Worm (Caenorhabditis elegans) whole organism, mixed stage, embryonic: Measurements from ENCODE around the gene col-150.

Source experiments
- bed-3 ChIP-seq: fragments of 200-800 bp; sonication (Bioruptor generic); optimal IDR thresholded peaks from 3 replicates; lab custom pipeline; 2018; ENCODE audit warnings: mild to moderate bottlenecking, missing genetic modification characterization, moderate library complexity, missing compliant biosample characterization
- blmp-1 ChIP-seq: fragments of 150-350 bp; optimal IDR thresholded peaks from 2 replicates; lab custom pipeline; 2014; ENCODE audit warnings: missing biosample characterization, missing genetic modification characterization
- ceh-39 ChIP-seq: fragments of 150-350 bp; optimal IDR thresholded peaks from 2 replicates; lab custom pipeline; 2014; ENCODE audit warnings: missing biosample characterization, missing genetic modification characterization
- ceh-43 ChIP-seq: fragments of 200-800 bp; sonication (Bioruptor generic); optimal IDR thresholded peaks from 2 replicates; lab custom pipeline; 2018; ENCODE audit warnings: mild to moderate bottlenecking, missing genetic modification characterization, moderate library complexity, missing compliant biosample characterization
- ceh-83 ChIP-seq: fragments of 200-800 bp; sonication (Bioruptor generic); optimal IDR thresholded peaks from 2 replicates; lab custom pipeline; 2018; ENCODE audit warnings: mild to moderate bottlenecking, missing genetic modification characterization, missing compliant biosample characterization
- ces-1 ChIP-seq: fragments of 150-350 bp; optimal IDR thresholded peaks from 2 replicates; lab custom pipeline; 2014; ENCODE audit warnings: missing biosample characterization, missing genetic modification reagents, missing genetic modification characterization
- cnd-1 ChIP-seq: fragments of 200-800 bp; sonication (Bioruptor generic); optimal IDR thresholded peaks from 2 replicates; lab custom pipeline; 2018; ENCODE audit warnings: mild to moderate bottlenecking, missing genetic modification characterization, missing compliant biosample characterization
- drap-1 ChIP-seq: fragments of 200-800 bp; sonication (Bioruptor generic); optimal IDR thresholded peaks from 3 replicates; lab custom pipeline; 2018; ENCODE audit warnings: mild to moderate bottlenecking, missing genetic modification characterization, missing compliant biosample characterization
- elt-1 ChIP-seq: sonication (generic microtip); optimal IDR thresholded peaks from 2 replicates; lab custom pipeline; 2017; ENCODE audit warnings: missing genetic modification characterization, mild to moderate bottlenecking, missing compliant biosample characterization, antibody characterized with exemption, moderate library complexity, borderline replicate concordance; ENCODE audit not compliant: insufficient read depth
- elt-3 ChIP-seq: fragments of 150-350 bp; optimal IDR thresholded peaks from 2 replicates; lab custom pipeline; 2014; ENCODE audit warnings: missing biosample characterization, missing genetic modification characterization
- flh-1 ChIP-seq: fragments of 200-800 bp; sonication (Bioruptor generic); optimal IDR thresholded peaks from 2 replicates; lab custom pipeline; 2018; ENCODE audit warnings: mild to moderate bottlenecking, missing genetic modification characterization, moderate library complexity, missing compliant biosample characterization
- ham-2 ChIP-seq: fragments of 200-800 bp; sonication (Bioruptor generic); optimal IDR thresholded peaks from 2 replicates; lab custom pipeline; 2018; ENCODE audit warnings: mild to moderate bottlenecking, missing genetic modification characterization, missing compliant biosample characterization
- lin-13 ChIP-seq: fragments of 150-350 bp; optimal IDR thresholded peaks from 2 replicates; lab custom pipeline; 2014; ENCODE audit warnings: missing biosample characterization, missing genetic modification characterization
- lin-32 ChIP-seq: fragments of 200-800 bp; sonication (Bioruptor generic); optimal IDR thresholded peaks from 2 replicates; lab custom pipeline; 2018; ENCODE audit warnings: mild to moderate bottlenecking, missing genetic modification characterization, missing compliant biosample characterization
- lsy-2 ChIP-seq: fragments of 150-350 bp; optimal IDR thresholded peaks from 2 replicates; lab custom pipeline; 2014; ENCODE audit warnings: missing biosample characterization, missing genetic modification characterization
- mab-5 ChIP-seq: fragments of 150-350 bp; optimal IDR thresholded peaks from 2 replicates; lab custom pipeline; 2014; ENCODE audit warnings: missing biosample characterization, missing genetic modification characterization
- mep-1 ChIP-seq: fragments of 150-350 bp; optimal IDR thresholded peaks from 2 replicates; lab custom pipeline; 2017; ENCODE audit warnings: missing biosample characterization, missing genetic modification reagents, missing genetic modification characterization, inconsistent platforms
- mls-2 ChIP-seq: sonication (generic microtip); optimal IDR thresholded peaks from 2 replicates; lab custom pipeline; 2016; ENCODE audit warnings: mild to moderate bottlenecking, missing genetic modification characterization, moderate library complexity, missing compliant biosample characterization
- nhr-12 ChIP-seq: fragments of 150-350 bp; optimal IDR thresholded peaks from 2 replicates; lab custom pipeline; 2014; ENCODE audit warnings: missing biosample characterization, missing genetic modification characterization
- nhr-2 ChIP-seq: fragments of 150-350 bp; optimal IDR thresholded peaks from 2 replicates; lab custom pipeline; 2014; ENCODE audit warnings: missing biosample characterization, missing genetic modification characterization
- nhr-237 ChIP-seq: fragments of 150-350 bp; optimal IDR thresholded peaks from 2 replicates; lab custom pipeline; 2014; ENCODE audit warnings: missing biosample characterization, missing genetic modification characterization
- nhr-28 ChIP-seq: fragments of 150-350 bp; optimal IDR thresholded peaks from 2 replicates; lab custom pipeline; 2014; ENCODE audit warnings: missing biosample characterization, missing genetic modification characterization
- nhr-76 ChIP-seq: sonication (generic microtip); optimal IDR thresholded peaks from 2 replicates; lab custom pipeline; 2017; ENCODE audit warnings: missing biosample characterization, missing genetic modification characterization
- pha-4 ChIP-seq: fragments of 150-350 bp; optimal IDR thresholded peaks from 2 replicates; lab custom pipeline; 2018; ENCODE audit warnings: missing biosample characterization, missing genetic modification reagents, missing genetic modification characterization
- sem-2 ChIP-seq: fragments of 200-800 bp; sonication (Bioruptor generic); optimal IDR thresholded peaks from 2 replicates; lab custom pipeline; 2018; ENCODE audit warnings: mild to moderate bottlenecking, missing genetic modification characterization, missing compliant biosample characterization
- snpc-4 ChIP-seq: fragments of 150-350 bp; optimal IDR thresholded peaks from 2 replicates; lab custom pipeline; 2014; ENCODE audit warnings: missing biosample characterization, missing genetic modification characterization
- sptf-1 ChIP-seq: sonication (generic microtip); optimal IDR thresholded peaks from 2 replicates; lab custom pipeline; 2017; ENCODE audit warnings: mild to moderate bottlenecking, missing genetic modification characterization, moderate library complexity, missing compliant biosample characterization
- unc-120 ChIP-seq: sonication (generic microtip); optimal IDR thresholded peaks from 2 replicates; lab custom pipeline; 2017; ENCODE audit warnings: missing genetic modification characterization, missing compliant biosample characterization; ENCODE audit not compliant: poor library complexity, severe bottlenecking
- unc-39 ChIP-seq: fragments of 150-350 bp; optimal IDR thresholded peaks from 2 replicates; lab custom pipeline; 2014; ENCODE audit warnings: missing biosample characterization, missing genetic modification characterization
- unc-62 ChIP-seq: fragments of 150-350 bp; optimal IDR thresholded peaks from 2 replicates; lab custom pipeline; 2014; ENCODE audit warnings: missing biosample characterization, missing genetic modification reagents, missing genetic modification characterization
- zip-8 ChIP-seq: fragments of 150-350 bp; optimal IDR thresholded peaks from 2 replicates; lab custom pipeline; 2014; ENCODE audit warnings: missing biosample characterization, missing genetic modification characterization
- ztf-11 ChIP-seq: fragments of 150-350 bp; optimal IDR thresholded peaks from 2 replicates; lab custom pipeline; 2014; ENCODE audit warnings: missing biosample characterization, missing genetic modification characterization

The col-150 gene

DNA sequence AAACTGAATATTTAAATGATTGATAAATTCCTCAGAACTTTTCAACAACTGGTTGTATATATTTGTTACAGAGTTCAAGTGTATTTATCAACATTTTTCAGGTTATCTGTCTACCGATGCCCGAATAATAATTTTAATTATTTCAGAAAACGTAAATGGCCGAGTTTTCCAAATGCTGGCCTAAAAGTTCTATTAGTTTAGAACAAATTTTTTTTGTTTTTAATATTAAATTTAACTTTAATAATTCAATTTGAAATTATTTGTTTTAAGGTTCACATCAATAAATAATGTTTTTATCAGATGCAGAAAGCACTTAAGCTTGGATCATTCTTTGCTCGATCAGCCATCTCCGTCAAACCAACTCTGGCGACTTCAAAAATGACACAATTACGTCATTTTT lies 19.9 kb upstream of the col-150 start, which contains the start of gene trx-2:
Gene trx-2 (plus strand): TSS at position 301 of the 400 bp plus-strand sequence.
- TF ChIP-seq nhr-12 (tag; lab: Kevin White, UChicago) (no peak), nhr-2 (tag; lab: Kevin White, UChicago) (no peak), flh-1 (GFP tag; lab: Kevin White, UChicago) (no peak), nhr-237 (tag; lab: Kevin White, UChicago) (no peak), bed-3 (no peak), ceh-83 (no peak), nhr-28 (no peak), pha-4 (tag; lab: Kevin White, UChicago) (no peak), cnd-1 (tag; lab: Kevin White, UChicago) (no peak), sptf-1 (tag; lab: Kevin White, UChicago) (no peak), ceh-43 (GFP tag; lab: Kevin White, UChicago) (no peak)

DNA sequence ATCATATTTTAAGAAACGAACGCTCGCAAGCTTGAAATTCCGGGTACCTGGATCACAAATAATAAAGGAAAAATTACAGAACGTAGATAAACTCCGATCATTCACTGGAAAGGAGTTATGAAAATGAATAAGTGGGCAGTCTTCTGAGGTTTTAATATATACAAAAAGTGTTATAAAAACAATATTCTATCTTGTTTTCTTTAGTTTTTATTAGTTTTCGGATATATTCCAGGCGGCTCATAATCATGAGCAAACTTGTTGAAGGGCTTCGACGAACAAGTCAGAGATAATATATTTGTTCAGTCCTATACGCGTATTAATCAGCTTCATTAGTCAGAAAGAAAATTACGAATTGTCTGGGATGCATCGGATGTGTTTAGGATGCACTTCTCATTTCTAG lies 19.5 kb upstream of the col-150 start, which contains the start of gene gcy-6:
Gene gcy-6 (minus strand): TSS at position 101 of the 400 bp plus-strand sequence.
- TF ChIP-seq zip-8 (tag; lab: Kevin White, UChicago) (no peak), ces-1 (GFP tag; lab: Kevin White, UChicago) (no peak), cnd-1 (tag; lab: Kevin White, UChicago) (no peak), elt-3 (no peak), mep-1 (tag; lab: Kevin White, UChicago) (no peak), drap-1 (GFP tag; lab: Kevin White, UChicago) (no peak), ham-2 (no peak), sem-2 (GFP tag; lab: Kevin White, UChicago) (no peak), lin-13 (tag; lab: Kevin White, UChicago) (no peak), snpc-4 (no peak), unc-39 (no peak), ceh-39 (tag; lab: Kevin White, UChicago) (no peak), sptf-1 (tag; lab: Kevin White, UChicago) (no peak), unc-62 (GFP tag; lab: Kevin White, UChicago) (no peak), mls-2 (tag; lab: Kevin White, UChicago) (no peak), nhr-2 (tag; lab: Kevin White, UChicago) (no peak)

DNA sequence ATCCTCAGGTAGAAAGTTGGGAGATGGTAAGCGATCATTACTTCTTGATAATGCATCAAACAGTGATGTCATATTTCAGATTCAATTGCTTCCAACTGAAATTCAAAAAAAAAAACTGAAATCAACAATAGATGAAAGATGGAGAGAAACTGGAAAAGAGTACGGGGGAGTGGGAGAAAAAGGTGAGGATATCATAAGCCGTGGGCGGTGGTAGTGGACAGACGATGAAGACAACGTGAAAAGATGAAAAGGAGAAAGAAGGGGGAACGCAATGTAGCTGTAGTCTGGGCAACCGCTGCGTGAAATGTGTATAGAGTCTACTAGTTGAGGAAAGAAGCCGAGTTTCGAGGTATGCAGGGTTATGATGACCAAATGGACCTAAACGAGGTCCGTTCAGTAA lies 12.8 kb upstream of the col-150 start, which contains the start of gene che-12:
Gene che-12 (minus strand): TSS at position 101 of the 400 bp plus-strand sequence.
- TF ChIP-seq lin-32 (GFP tag; lab: Kevin White, UChicago) (no peak), zip-8 (tag; lab: Kevin White, UChicago) (no peak), flh-1 (GFP tag; lab: Kevin White, UChicago) (no peak), mep-1 (tag; lab: Kevin White, UChicago) (no peak), ham-2 (no peak), blmp-1 (tag; lab: Kevin White, UChicago) (no peak), mab-5 (tag; lab: Kevin White, UChicago) (no peak), bed-3 (no peak)

DNA sequence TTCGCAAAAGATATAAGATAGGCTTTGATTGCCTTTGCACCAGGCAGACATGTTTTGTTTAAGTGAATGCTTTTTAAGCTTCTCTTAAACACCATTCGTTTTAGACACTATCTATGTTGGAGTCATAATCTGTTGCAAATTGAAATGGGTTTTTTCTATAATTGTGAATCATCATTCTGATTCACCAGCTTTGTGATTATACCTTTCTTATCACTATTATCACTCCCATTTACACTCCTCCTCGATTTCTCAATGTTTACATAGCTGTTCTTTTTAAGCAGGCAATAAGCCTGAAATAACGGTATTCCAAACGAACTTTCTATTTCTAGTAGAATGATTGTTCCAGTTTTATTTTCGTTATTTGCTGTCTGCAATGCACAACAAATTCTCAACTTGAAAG lies 2.6 kb upstream of the col-150 start, which contains the start of gene B0024.4:
Gene B0024.4 (plus strand): TSS at position 301 of the 400 bp plus-strand sequence.
- TF ChIP-seq mab-5 (tag; lab: Kevin White, UChicago) (no peak), nhr-76 (tag; lab: Kevin White, UChicago) (no peak), mep-1 (tag; lab: Kevin White, UChicago) (no peak), ceh-83 (no peak), nhr-12 (tag; lab: Kevin White, UChicago) (no peak), lsy-2 (tag; lab: Kevin White, UChicago) (no peak), nhr-28 (no peak), cnd-1 (tag; lab: Kevin White, UChicago) (no peak), zip-8 (tag; lab: Kevin White, UChicago) (no peak), lin-32 (GFP tag; lab: Kevin White, UChicago) (no peak), blmp-1 (tag; lab: Kevin White, UChicago) (no peak), ceh-39 (tag; lab: Kevin White, UChicago) (no peak)

DNA sequence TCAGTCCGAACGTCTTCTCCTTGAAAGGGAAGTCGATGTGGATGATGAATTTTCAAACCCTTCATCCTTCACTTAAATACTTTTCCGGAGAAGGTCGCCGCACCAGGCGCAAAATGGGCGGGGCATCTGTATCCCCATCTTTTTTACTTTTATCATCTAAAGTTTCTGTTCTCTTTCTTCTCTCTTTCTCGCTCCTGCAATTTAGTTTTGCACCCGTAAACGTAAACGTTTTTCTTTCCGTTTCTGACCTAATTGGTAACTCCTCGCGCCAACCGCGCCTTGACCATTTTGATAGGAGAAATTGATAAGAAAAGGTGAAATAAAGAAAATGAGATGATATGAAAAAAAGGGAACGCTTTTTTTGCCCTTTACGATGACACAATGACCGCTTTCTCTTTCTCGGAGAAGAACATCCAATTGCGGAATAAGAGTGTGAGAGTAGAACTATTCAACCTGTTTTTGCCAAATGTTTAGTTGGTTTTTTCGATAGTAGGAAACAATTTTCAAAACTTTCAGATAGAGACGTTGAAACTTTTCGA lies 1.6 kb downstream of the col-150 start, which contains the start of gene col-149:
Gene col-149 (minus strand): TSS at position 51 of the 539 bp plus-strand sequence.
- TF ChIP-seq unc-39, result no peak
- TF ChIP-seq ceh-43 (GFP tag; lab: Kevin White, UChicago), result no peak
- no peak for TF ChIP-seq elt-1
- TF ChIP-seq mep-1 (tag; lab: Kevin White, UChicago), result no peak
- TF ChIP-seq ceh-39 (tag; lab: Kevin White, UChicago), result no peak
- TF ChIP-seq elt-3, result no peak
- no peak for TF ChIP-seq ztf-11 (tag; lab: Kevin White, UChicago)
- TF ChIP-seq unc-120 (tag; lab: Kevin White, UChicago), result no peak
- TF ChIP-seq nhr-76 (tag; lab: Kevin White, UChicago), result no peak
- no peak for TF ChIP-seq ham-2
- no peak for TF ChIP-seq nhr-2 (tag; lab: Kevin White, UChicago)
- no peak for TF ChIP-seq lsy-2 (tag; lab: Kevin White, UChicago)
- TF ChIP-seq mls-2 (tag; lab: Kevin White, UChicago), result no peak
- TF ChIP-seq, all 35 proteins: peak for 0
